Fruit fly (Drosophila melanogaster): ENCODE data around the gene Uros1.

Gene Uros1

DNA sequence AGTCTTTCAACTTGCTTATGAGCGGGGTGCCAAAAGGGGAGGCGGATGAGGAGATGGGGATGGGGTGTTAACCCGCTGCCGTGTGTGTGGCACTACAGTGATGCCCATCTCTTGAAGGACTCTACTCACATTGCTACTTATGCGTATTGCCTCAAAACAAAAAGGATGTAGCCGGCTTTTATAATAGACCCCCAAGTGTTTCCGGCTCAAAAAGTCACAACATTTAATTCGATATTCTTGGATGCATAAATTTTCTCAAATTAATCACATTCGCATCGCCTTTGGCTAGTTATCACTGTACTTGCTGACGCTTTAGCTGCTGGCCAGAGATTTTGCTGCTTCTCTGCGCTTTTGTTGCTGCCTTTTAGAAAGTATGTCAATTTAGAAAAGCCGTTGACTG, 9.1 kb downstream of the Uros1 start (continued):
- TF ChIP-seq dati (GFP tag; IDR thresholded peaks at IDR 0.05) (peak; percentile 41; the same call in 1 of the 2 replicates), CG3847 (GFP tag; IDR thresholded peaks at IDR 0.05) (peak; percentile 31; the same call in 1 of the 2 replicates), CG7357 (GFP tag; IDR thresholded peaks at IDR 0.05) (no peak), Dll (GFP tag; IDR thresholded peaks at IDR 0.05; ENCODE audit: partially characterized antibody) (no peak), CG17359 (tag; optimal IDR thresholded peaks at IDR 0.05) (peak; percentile 38), ATbp (GFP tag; optimal IDR thresholded peaks at IDR 0.05) (peak; percentile 9), CG9932 (GFP tag; IDR thresholded peaks at IDR 0.05) (peak; percentile 24; the same call in 1 of the 2 replicates), sd (tag; optimal IDR thresholded peaks at IDR 0.05) (no peak), CG10654 (GFP tag; optimal IDR thresholded peaks at IDR 0.05) (peak; percentile 1), tin (GFP tag; optimal IDR thresholded peaks at IDR 0.05) (peak; percentile 19), CG17912 (GFP tag; optimal IDR thresholded peaks at IDR 0.05) (no peak), MBD-R2 (GFP tag; IDR thresholded peaks at IDR 0.05) (peak; percentile 14; the same call in 1 of the 2 replicates), HLH3B (GFP tag; IDR thresholded peaks at IDR 0.05) (0 out of 2 replicates have a peak, but pooled peaks have one; percentile 14), sob (GFP tag; IDR thresholded peaks at IDR 0.05) (peak; percentile 50), CG17361 (GFP tag; IDR thresholded peaks at IDR 0.05) (no peak), dmrt99B (tag; optimal IDR thresholded peaks at IDR 0.05) (peak; percentile 43), bcd (GFP tag; optimal IDR thresholded peaks at IDR 0.05) (peak; percentile 5), CG9609 (GFP tag; optimal IDR thresholded peaks at IDR 0.05) (peak; percentile 13), Scr (GFP tag; IDR thresholded peaks at IDR 0.05; ENCODE audit: partially characterized antibody) (no peak), CG8765 (GFP tag; IDR thresholded peaks at IDR 0.05) (no peak), CG1603 (tag; optimal IDR thresholded peaks at IDR 0.05) (peak; percentile 34), Taf1 (GFP tag; IDR thresholded peaks at IDR 0.05) (0 out of 2 replicates have a peak, but pooled peaks have one; percentile 8), HmgD (GFP tag; optimal IDR thresholded peaks at IDR 0.05) (no peak), wdn (GFP tag; IDR thresholded peaks at IDR 0.05) (0 out of 2 replicates have a peak, but pooled peaks have one; percentile 3), vvl (GFP tag; IDR thresholded peaks at IDR 0.05) (peak; percentile 32; the same call in 1 of the 2 replicates), CG4282 (GFP tag; optimal IDR thresholded peaks at IDR 0.05) (no peak), sens (GFP tag) (peak; percentile 41), Dip2 (GFP tag; IDR thresholded peaks at IDR 0.05) (no peak), CG7372 (GFP tag; IDR thresholded peaks at IDR 0.05) (0 out of 2 replicates have a peak, but pooled peaks have one; percentile 14), CG18262 (tag; optimal IDR thresholded peaks at IDR 0.05) (no peak), ken (GFP tag; IDR thresholded peaks at IDR 0.05) (peak; percentile 35; the same call in 1 of the 3 replicates), Chrac-16 (GFP tag; optimal IDR thresholded peaks at IDR 0.05) (peak; percentile 12), Hsf (GFP tag; optimal IDR thresholded peaks at IDR 0.05) (no peak), CG3726 (GFP tag; IDR thresholded peaks at IDR 0.05) (no peak), CG12391 (tag; optimal IDR thresholded peaks at IDR 0.05) (peak; percentile 3), Ptx1 (GFP tag; IDR thresholded peaks at IDR 0.05) (peak; percentile 35; the same call in 1 of the 2 replicates), CG2678 (tag; optimal IDR thresholded peaks at IDR 0.05) (peak; percentile 51), CG11093 (GFP tag; IDR thresholded peaks at IDR 0.05) (no peak), CrebB (tag; optimal IDR thresholded peaks at IDR 0.05) (no peak), seq (GFP tag; IDR thresholded peaks at IDR 0.05) (no peak), Hr51 (GFP tag; optimal IDR thresholded peaks at IDR 0.05) (peak in 1 of 2 experiments; percentile 28), CG6765 (GFP tag; optimal IDR thresholded peaks at IDR 0.05) (no peak), en (GFP tag; optimal IDR thresholded peaks at IDR 0.05) (no peak), Ada2b (GFP tag; IDR thresholded peaks at IDR 0.05) (peak; percentile 37; the same call in 1 of the 2 replicates), CG18619 (GFP tag; optimal IDR thresholded peaks at IDR 0.05) (peak; percentile 6), onecut (GFP tag; IDR thresholded peaks at IDR 0.05) (no peak), pan (optimal IDR thresholded peaks at IDR 0.05) (no peak), pan (GFP tag; optimal IDR thresholded peaks at IDR 0.05 in 1 of 2, IDR thresholded peaks at IDR 0.05 in 1 of 2) (peak in 1 of 2 experiments; percentile 20), az2 (GFP tag; optimal IDR thresholded peaks at IDR 0.05) (peak; percentile 13), dpn (GFP tag; optimal IDR thresholded peaks at IDR 0.05) (no peak), Drgx (GFP tag; IDR thresholded peaks at IDR 0.05) (peak; percentile 75), Oli (tag; optimal IDR thresholded peaks at IDR 0.05) (peak; percentile 43)

Data from whole organism, embryonic.